Fruit fly (Drosophila melanogaster) S2 (cell line): ENCODE measurements around the gene CG15544.

Source experiments
- CG8478 ChIP-seq: fragments of >200 bp; optimal IDR thresholded peaks from 2 replicates; lab custom pipeline; 2018
- CTCF ChIP-seq, 2 experiments: fragments of >200 bp; optimal IDR thresholded peaks; 2 replicates each; lab custom pipeline; 2018

DNA sequence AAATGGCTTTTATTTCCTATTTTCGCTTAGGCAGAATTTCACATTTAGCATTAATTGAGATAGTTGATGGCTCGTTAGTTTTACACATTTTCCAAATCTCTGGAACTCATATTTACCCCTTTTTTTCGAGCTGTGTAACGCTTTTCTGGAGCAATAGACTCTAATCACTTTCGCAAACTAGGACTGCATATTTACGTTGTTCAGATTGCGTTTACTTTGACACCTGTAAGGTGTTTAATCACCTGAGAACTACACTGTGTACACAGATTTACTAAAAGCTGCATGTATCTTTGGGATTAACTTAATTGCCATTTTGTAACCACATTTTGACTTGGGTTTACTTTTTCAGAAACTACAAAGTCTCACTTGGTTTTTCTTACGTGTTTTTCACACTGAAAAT is 24.8 kb upstream of the CG15544 start:
- TF ChIP-seq CTCF (optimal IDR thresholded peaks at IDR 0.05; lab: Kevin White, UChicago) (no peak), CG8478 (lab: Kevin White, UChicago) (no peak)
